Fruit fly (Drosophila melanogaster) whole organism, prepupa: Measurements from ENCODE around the gene CG31937.

Experiments
- CG9139 ChIP-seq: fragments of 200-800 bp; sonication (Bioruptor generic); optimal IDR thresholded peaks from 3 replicates; lab custom pipeline; 2017; ENCODE audit warnings: missing biosample characterization, mild to moderate bottlenecking, missing genetic modification characterization
- Eip75B ChIP-seq: fragments of 200-800 bp; sonication (Bioruptor generic); optimal IDR thresholded peaks from 3 replicates; lab custom pipeline; 2016; ENCODE audit warnings: missing biosample characterization, missing genetic modification characterization
- fd85E ChIP-seq: fragments of 200-800 bp; sonication (Bioruptor generic); optimal IDR thresholded peaks from 3 replicates; lab custom pipeline; 2016; ENCODE audit warnings: missing biosample characterization, missing genetic modification characterization

DNA sequence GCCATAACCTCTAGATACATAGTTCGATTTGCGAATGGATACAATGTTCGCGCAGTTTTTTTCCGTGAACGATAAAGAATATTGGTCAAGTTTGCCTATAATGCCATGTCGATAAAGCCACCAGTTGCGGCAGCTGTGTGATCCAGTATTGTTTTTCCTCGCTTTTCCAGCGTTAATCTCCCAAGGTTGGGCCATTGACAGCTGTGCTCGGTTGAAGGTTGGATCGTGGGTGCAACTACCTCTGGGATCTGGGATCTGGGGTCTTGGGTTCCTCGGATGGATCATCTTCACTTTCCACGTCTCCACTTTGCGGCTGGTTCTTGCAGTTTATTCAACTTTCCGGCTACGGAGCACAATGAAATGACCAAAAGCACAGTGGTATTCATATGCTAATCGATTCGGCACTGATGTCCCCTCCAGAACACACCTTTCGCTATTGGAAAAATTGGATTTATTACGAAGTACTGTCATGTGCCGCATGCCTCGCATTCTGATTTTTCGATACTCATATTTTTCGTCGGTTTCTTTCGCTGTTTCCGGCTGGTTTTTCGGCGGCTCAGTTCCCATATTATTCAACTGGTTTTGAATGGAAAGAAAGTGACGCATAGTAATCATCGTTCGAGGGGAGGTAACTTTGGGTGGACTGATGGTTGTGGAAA, 3.6 kb downstream of the CG31937 start:
- TF ChIP-seq Eip75B (GFP tag; lab: Kevin White, UChicago) (no peak), CG9139 (GFP tag; lab: Kevin White, UChicago) (no peak), fd85E (GFP tag; lab: Kevin White, UChicago) (no peak)
